Worm (Caenorhabditis elegans) whole organism, L1 larva: Measurements from ENCODE around the gene F57C2.4.
A peak's percentile ranks its signal among the peaks of the same experiment; 100 is the strongest.

Experiments used
- C04F5.9 ChIP-seq: sonication (generic microtip); optimal IDR thresholded peaks from 2 replicates; lab custom pipeline; 2016; ENCODE audit warnings: missing genetic modification characterization, missing compliant biosample characterization
- C16A3.4 ChIP-seq: fragments of 150-350 bp; optimal IDR thresholded peaks from 2 replicates; lab custom pipeline; 2014; ENCODE audit warnings: missing biosample characterization, missing genetic modification characterization
- C34B4.2 ChIP-seq: sonication (generic microtip); optimal IDR thresholded peaks from 2 replicates; lab custom pipeline; 2017; ENCODE audit warnings: mild to moderate bottlenecking, missing genetic modification characterization, missing compliant biosample characterization
- blmp-1 ChIP-seq: fragments of 150-350 bp; optimal IDR thresholded peaks from 2 replicates; lab custom pipeline; 2014; ENCODE audit warnings: missing biosample characterization, missing genetic modification characterization
- ceh-63 ChIP-seq: fragments of 200-800 bp; sonication (Bioruptor generic); optimal IDR thresholded peaks from 2 replicates; lab custom pipeline; 2018; ENCODE audit warnings: mild to moderate bottlenecking, missing genetic modification characterization, missing compliant biosample characterization
- ceh-8 ChIP-seq: fragments of 200-800 bp; sonication (Bioruptor generic); optimal IDR thresholded peaks from 2 replicates; lab custom pipeline; 2018; ENCODE audit warnings: mild to moderate bottlenecking, missing genetic modification characterization, moderate library complexity, missing compliant biosample characterization
- ceh-88 ChIP-seq: fragments of 200-800 bp; sonication (Bioruptor generic); IDR thresholded peaks from 2 replicates; pipeline ENCODE4 v1.3.6; 2022; ENCODE audit warnings: missing genetic modification characterization, missing compliant biosample characterization
- ceh-90 ChIP-seq: sonication (generic microtip); optimal IDR thresholded peaks from 2 replicates; lab custom pipeline; 2016; ENCODE audit warnings: missing genetic modification characterization, missing compliant biosample characterization
- ces-1 ChIP-seq: fragments of 150-350 bp; optimal IDR thresholded peaks from 2 replicates; lab custom pipeline; 2014; ENCODE audit warnings: missing biosample characterization, missing genetic modification reagents, missing genetic modification characterization
- dpl-1 ChIP-seq, 3 experiments: fragments of 150-350 bp in 2 of 3; sonication (generic microtip) in 1 of 3; optimal IDR thresholded peaks; 2 replicates each; lab custom pipeline; 2014 to 2017; ENCODE audit warnings: missing biosample characterization in 3 of 3, missing genetic modification characterization in 3 of 3, missing genetic modification reagents in 3 of 3
- efl-1 ChIP-seq, 4 experiments: fragments of 150-350 bp; optimal IDR thresholded peaks in 3 of 4; peaks in 1 of 4; 1 replicate in 1 of 4; 2 replicates in 3 of 4; lab custom pipeline; 2014; ENCODE audit warnings: missing biosample characterization in 2 of 4, missing genetic modification characterization in 2 of 4, missing genetic modification reagents in 2 of 4
- efl-3 ChIP-seq: fragments of 200-800 bp; sonication (Bioruptor generic); optimal IDR thresholded peaks from 2 replicates; lab custom pipeline; 2018; ENCODE audit warnings: mild to moderate bottlenecking, missing genetic modification characterization, missing compliant biosample characterization
- elt-2 ChIP-seq: sonication (generic microtip); optimal IDR thresholded peaks from 2 replicates; lab custom pipeline; 2016; ENCODE audit warnings: missing genetic modification characterization, mild to moderate bottlenecking, inconsistent platforms, missing compliant biosample characterization, missing genetic modification reagents
- ets-5 ChIP-seq: fragments of 200-800 bp; sonication (Bioruptor generic); IDR thresholded peaks from 2 replicates; pipeline ENCODE4 v1.3.6; 2022; ENCODE audit warnings: missing genetic modification characterization, missing compliant biosample characterization
- fkh-10 ChIP-seq: sonication (generic microtip); optimal IDR thresholded peaks from 2 replicates; lab custom pipeline; 2017; ENCODE audit warnings: missing biosample characterization, missing genetic modification reagents, missing genetic modification characterization
- fos-1 ChIP-seq: fragments of 150-350 bp; optimal IDR thresholded peaks from 2 replicates; lab custom pipeline; 2014; ENCODE audit warnings: missing biosample characterization, missing genetic modification characterization
- irx-1 ChIP-seq: sonication (generic microtip); optimal IDR thresholded peaks from 2 replicates; lab custom pipeline; 2016; ENCODE audit warnings: missing genetic modification characterization, missing compliant biosample characterization
- isw-1 ChIP-seq: fragments of 200-800 bp; sonication (Bioruptor generic); IDR thresholded peaks from 2 replicates; pipeline ENCODE4 v1.3.6; 2022; ENCODE audit warnings: missing genetic modification characterization, missing compliant biosample characterization
- lin-14 ChIP-seq: fragments of 200-800 bp; sonication (Bioruptor generic); optimal IDR thresholded peaks from 2 replicates; lab custom pipeline; 2018; ENCODE audit warnings: mild to moderate bottlenecking, missing genetic modification characterization, moderate library complexity, missing compliant biosample characterization
- lin-39 ChIP-seq: fragments of 150-350 bp; optimal IDR thresholded peaks from 2 replicates; lab custom pipeline; 2014; ENCODE audit warnings: missing biosample characterization, missing genetic modification reagents, missing genetic modification characterization
- mab-9 ChIP-seq: fragments of 200-800 bp; sonication (Bioruptor generic); IDR thresholded peaks from 2 replicates; pipeline ENCODE4 v1.3.6; 2022; ENCODE audit warnings: missing genetic modification reagents, missing genetic modification characterization, missing compliant biosample characterization
- mdl-1 ChIP-seq, 2 experiments: fragments of 150-350 bp; optimal IDR thresholded peaks; 2 replicates each; lab custom pipeline; 2014 to 2017; ENCODE audit warnings: missing biosample characterization in 2 of 2, missing genetic modification characterization in 2 of 2, inconsistent platforms in 1 of 2
- nhr-12 ChIP-seq: sonication (generic microtip); optimal IDR thresholded peaks from 2 replicates; lab custom pipeline; 2017; ENCODE audit warnings: missing biosample characterization, missing genetic modification characterization
- nhr-47 ChIP-seq: sonication (generic microtip); optimal IDR thresholded peaks from 2 replicates; lab custom pipeline; 2016; ENCODE audit warnings: mild to moderate bottlenecking, missing genetic modification characterization, moderate library complexity, missing compliant biosample characterization
- nhr-71 ChIP-seq: sonication (generic microtip); optimal IDR thresholded peaks from 2 replicates; lab custom pipeline; 2016; ENCODE audit warnings: mild to moderate bottlenecking, missing genetic modification characterization, moderate library complexity, missing compliant biosample characterization
- nhr-85 ChIP-seq: sonication (generic microtip); peaks from one replicate; lab custom pipeline; 2016; ENCODE audit warnings: missing genetic modification characterization, inconsistent platforms, missing compliant biosample characterization
- nhr-90 ChIP-seq: sonication (generic microtip); optimal IDR thresholded peaks from 2 replicates; lab custom pipeline; 2016; ENCODE audit warnings: mild to moderate bottlenecking, missing genetic modification characterization, missing compliant biosample characterization; ENCODE audit not compliant: poor library complexity
- pag-3 ChIP-seq: sonication (generic microtip); optimal IDR thresholded peaks from 2 replicates; lab custom pipeline; 2017; ENCODE audit warnings: missing genetic modification characterization, mild to moderate bottlenecking, missing compliant biosample characterization, antibody characterized with exemption, borderline replicate concordance; ENCODE audit not compliant: insufficient read depth
- rnt-1 ChIP-seq: sonication (generic microtip); optimal IDR thresholded peaks from 2 replicates; lab custom pipeline; 2016; ENCODE audit warnings: mild to moderate bottlenecking, missing genetic modification characterization, moderate library complexity, missing compliant biosample characterization
- skn-1 ChIP-seq: fragments of 150-350 bp; optimal IDR thresholded peaks from 2 replicates; lab custom pipeline; 2014; ENCODE audit warnings: missing biosample characterization, missing genetic modification characterization
- sox-4 ChIP-seq: sonication (generic microtip); optimal IDR thresholded peaks from 2 replicates; lab custom pipeline; 2016; ENCODE audit warnings: missing genetic modification characterization, missing compliant biosample characterization
- tbx-2 ChIP-seq: sonication (generic microtip); optimal IDR thresholded peaks from 2 replicates; lab custom pipeline; 2016; ENCODE audit warnings: missing genetic modification characterization, missing compliant biosample characterization
- unc-130 ChIP-seq: fragments of 150-350 bp; optimal IDR thresholded peaks from 2 replicates; lab custom pipeline; 2017; ENCODE audit warnings: missing biosample characterization, missing genetic modification characterization, inconsistent platforms
- unc-62 ChIP-seq: fragments of 150-350 bp; optimal IDR thresholded peaks from 2 replicates; lab custom pipeline; 2014; ENCODE audit warnings: missing biosample characterization, missing genetic modification reagents, missing genetic modification characterization
- unc-86 ChIP-seq: sonication (generic microtip); optimal IDR thresholded peaks from 2 replicates; lab custom pipeline; 2016; ENCODE audit warnings: missing genetic modification characterization, missing compliant biosample characterization
- unc-98 ChIP-seq: fragments of 200-800 bp; sonication (Bioruptor generic); IDR thresholded peaks from 2 replicates; pipeline ENCODE4 v1.3.6; 2022; ENCODE audit warnings: missing genetic modification characterization, missing compliant biosample characterization
- xbp-1 ChIP-seq: sonication (generic microtip); optimal IDR thresholded peaks from 2 replicates; lab custom pipeline; 2016; ENCODE audit warnings: missing genetic modification characterization, missing compliant biosample characterization
- zag-1 ChIP-seq: fragments of 150-350 bp; optimal IDR thresholded peaks from 2 replicates; lab custom pipeline; 2014; ENCODE audit warnings: missing biosample characterization, missing genetic modification characterization
- ztf-11 ChIP-seq, 2 experiments: sonication (generic microtip); optimal IDR thresholded peaks; 2 replicates each; lab custom pipeline; 2016 to 2017; ENCODE audit warnings: missing genetic modification characterization in 2 of 2, missing biosample characterization in 1 of 2, missing compliant biosample characterization in 1 of 2

F57C2.4 gene

DNA sequence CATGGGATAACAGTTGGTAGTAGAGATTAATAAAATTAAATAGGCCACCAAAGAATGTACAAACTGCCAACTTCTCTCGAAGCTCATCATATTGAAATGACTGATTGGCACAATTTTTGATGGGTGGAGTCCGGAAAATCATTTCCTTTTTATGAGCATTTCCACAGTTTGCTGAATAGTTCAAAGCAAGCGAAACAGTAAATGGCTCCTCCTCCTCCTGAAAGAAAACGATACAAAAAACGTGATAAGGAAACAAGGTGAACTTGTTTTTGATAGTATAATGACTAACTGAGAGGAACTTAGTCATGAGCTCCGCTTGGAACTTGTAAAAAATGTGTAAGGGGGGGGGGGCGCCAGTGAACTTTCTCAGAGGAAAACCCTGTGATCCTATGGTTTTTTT is 10.1 kb upstream of the F57C2.4 start, which contains the start of gene K10H10.9:
TSS of gene K10H10.9 (minus strand) at position 101 of the 400 bp plus-strand sequence.
- TF ChIP-seq nhr-47 (no peak), unc-130 (no peak), ces-1 (no peak)

- TF ChIP-seq efl-3 (no peak), lin-14 (GFP tag; lab: Kevin White, UChicago) (no peak), skn-1 (tag; lab: Kevin White, UChicago) (no peak), ceh-90 (tag; lab: Kevin White, UChicago) (no peak), irx-1 (tag; lab: Kevin White, UChicago) (no peak)
Observed at ce11 chrII:14522037-14522436, 3.1 kb upstream of the F57C2.4 start, which contains the start of gene btb-19. Gene btb-19, minus strand, starts transcription at chrII:14522137.

DNA sequence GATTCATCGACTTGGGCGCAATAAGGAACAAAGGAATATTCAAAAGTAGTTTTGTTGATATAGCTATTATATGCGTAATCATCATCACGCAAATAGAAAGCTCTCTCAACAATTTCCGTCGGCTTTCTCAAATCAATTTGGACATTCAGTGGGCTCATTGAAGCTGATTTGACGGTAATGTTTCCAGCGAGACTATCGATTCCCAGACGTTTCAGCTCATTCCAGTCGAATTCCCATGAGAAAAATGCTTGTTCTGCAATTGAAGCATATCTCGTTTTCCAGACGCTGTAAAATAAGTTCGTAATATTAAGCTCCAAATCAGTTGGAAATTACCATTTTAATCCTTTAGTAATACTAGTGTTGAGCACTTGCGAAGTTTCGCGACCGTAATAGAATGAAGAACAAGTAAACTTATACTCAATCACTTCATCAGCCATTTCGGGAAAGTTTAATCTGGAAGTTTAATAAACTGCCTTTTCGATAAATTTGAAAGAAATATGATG is 2.0 kb upstream of the F57C2.4 start, which contains the start of gene btb-20:
TSS of gene btb-20 (minus strand) at position 453 of the 503 bp plus-strand sequence.
- TF ChIP-seq unc-86 (tag; lab: Kevin White, UChicago): no peak
- TF ChIP-seq ets-5: no peak

ce11 chrII:14523645-14524223 is 1.4 kb upstream of the F57C2.4 start, which contains the start of gene pot-2:
Gene pot-2, plus strand, starts transcription at chrII:14524173.
- no peak for TF ChIP-seq nhr-71 (tag; lab: Kevin White, UChicago)
- no peak for TF ChIP-seq ztf-11 (tag; optimal IDR thresholded peaks at IDR 0.05; lab: Kevin White, UChicago)
- TF ChIP-seq elt-2 (tag; lab: Kevin White, UChicago): no peak
- no peak for TF ChIP-seq dpl-1 (GFP tag; optimal IDR thresholded peaks at IDR 0.05; lab: Kevin White, UChicago)
- no peak for TF ChIP-seq ceh-88
- no peak for TF ChIP-seq sox-4
- no peak for TF ChIP-seq nhr-90 (tag; lab: Kevin White, UChicago)
- no peak for TF ChIP-seq unc-98 (GFP tag; lab: Robert Waterston, UW)
- TF ChIP-seq efl-1 (optimal IDR thresholded peaks at IDR 0.05; lab: Kevin White, UChicago): no peak
- no peak for TF ChIP-seq efl-1 (GFP tag; optimal IDR thresholded peaks at IDR 0.05 in 1 of 2; lab: Kevin White, UChicago)
- TF ChIP-seq zag-1 (tag; lab: Kevin White, UChicago): no peak
- no peak for TF ChIP-seq mab-9 (GFP tag; lab: Robert Waterston, UW)
- TF ChIP-seq nhr-12 (tag; lab: Kevin White, UChicago): no peak
- no peak for TF ChIP-seq xbp-1 (tag; lab: Kevin White, UChicago)

- TF ChIP-seq efl-1 (optimal IDR thresholded peaks at IDR 0.05; lab: Kevin White, UChicago): no peak
- peak in 1 of 2 experiments; percentile 57 for TF ChIP-seq efl-1 (GFP tag; optimal IDR thresholded peaks at IDR 0.05 in 1 of 2; lab: Kevin White, UChicago)
- TF ChIP-seq elt-2 (tag; lab: Kevin White, UChicago): no peak
- TF ChIP-seq fkh-10 (GFP tag; lab: Kevin White, UChicago): no peak
- TF ChIP-seq tbx-2 (tag; lab: Kevin White, UChicago): no peak
- no peak for TF ChIP-seq ets-5
- no peak for TF ChIP-seq blmp-1 (tag; lab: Kevin White, UChicago)
- TF ChIP-seq fos-1 (tag; lab: Kevin White, UChicago): no peak
- no peak for TF ChIP-seq nhr-12 (tag; lab: Kevin White, UChicago)
Observed at ce11 chrII:14527104-14527503, 2.0 kb downstream of the F57C2.4 start.

DNA sequence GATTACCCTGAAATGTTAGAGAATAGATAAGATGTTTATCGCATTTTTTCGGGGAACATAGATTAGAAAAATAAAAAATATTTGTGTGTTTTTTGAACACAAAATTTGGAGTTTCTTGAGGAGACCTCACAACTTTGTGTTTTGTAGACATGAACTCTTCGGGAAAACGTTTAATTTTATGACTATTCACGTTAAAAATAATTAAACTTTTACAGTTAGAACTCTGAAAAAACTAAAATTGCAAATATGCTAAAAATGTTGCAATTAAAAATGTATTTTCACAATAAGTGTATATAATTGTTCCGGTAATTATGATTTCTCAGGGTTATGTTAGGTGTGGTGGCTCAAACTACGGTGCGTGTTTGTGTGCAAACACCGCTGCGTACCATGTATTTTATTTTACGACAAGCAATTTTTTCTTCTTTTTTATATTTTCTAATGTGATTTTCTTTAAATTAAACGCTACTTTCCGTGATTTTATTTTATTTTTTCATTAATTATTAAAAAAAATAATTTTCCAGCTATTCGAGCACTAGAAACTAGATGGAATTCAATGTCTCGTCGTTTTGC is 3.2 kb downstream of the F57C2.4 start, which contains the start of the genes F57C2.5 and spat-1:
TSS of gene F57C2.5 (minus strand) at position 7 of the 570 bp plus-strand sequence.
TSS of gene spat-1 (plus strand) at position 520 of the 570 bp plus-strand sequence.
- TF ChIP-seq rnt-1 (no peak), mdl-1 (tag; optimal IDR thresholded peaks at IDR 0.05; lab: Kevin White, UChicago) (peak in 1 of 2 experiments; percentile 9), nhr-85 (tag; lab: Kevin White, UChicago) (peak; percentile 81), ceh-8 (no peak), ceh-63 (GFP tag; lab: Kevin White, UChicago) (no peak), efl-3 (no peak), C16A3.4 (peak; percentile 88), nhr-12 (tag; lab: Kevin White, UChicago) (no peak), C04F5.9 (tag; lab: Kevin White, UChicago) (peak; percentile 54), sox-4 (peak; percentile 68), pag-3 (tag; lab: Kevin White, UChicago) (no peak), lin-39 (tag; lab: Kevin White, UChicago) (no peak), efl-1 (optimal IDR thresholded peaks at IDR 0.05; lab: Kevin White, UChicago) (peak; percentile 73), efl-1 (GFP tag; optimal IDR thresholded peaks at IDR 0.05 in 1 of 2; lab: Kevin White, UChicago) (peak; percentile 57 to 93), unc-130 (peak; percentile 93), unc-62 (no peak), irx-1 (tag; lab: Kevin White, UChicago) (peak; percentile 32), fos-1 (tag; lab: Kevin White, UChicago) (peak; percentile 54), isw-1 (GFP tag; lab: Robert Waterston, UW) (peak; percentile 66), C34B4.2 (tag; lab: Kevin White, UChicago) (no peak)
